Worm (Caenorhabditis elegans): ENCODE data around the gene nspg-3.

The nspg-3 gene

DNA sequence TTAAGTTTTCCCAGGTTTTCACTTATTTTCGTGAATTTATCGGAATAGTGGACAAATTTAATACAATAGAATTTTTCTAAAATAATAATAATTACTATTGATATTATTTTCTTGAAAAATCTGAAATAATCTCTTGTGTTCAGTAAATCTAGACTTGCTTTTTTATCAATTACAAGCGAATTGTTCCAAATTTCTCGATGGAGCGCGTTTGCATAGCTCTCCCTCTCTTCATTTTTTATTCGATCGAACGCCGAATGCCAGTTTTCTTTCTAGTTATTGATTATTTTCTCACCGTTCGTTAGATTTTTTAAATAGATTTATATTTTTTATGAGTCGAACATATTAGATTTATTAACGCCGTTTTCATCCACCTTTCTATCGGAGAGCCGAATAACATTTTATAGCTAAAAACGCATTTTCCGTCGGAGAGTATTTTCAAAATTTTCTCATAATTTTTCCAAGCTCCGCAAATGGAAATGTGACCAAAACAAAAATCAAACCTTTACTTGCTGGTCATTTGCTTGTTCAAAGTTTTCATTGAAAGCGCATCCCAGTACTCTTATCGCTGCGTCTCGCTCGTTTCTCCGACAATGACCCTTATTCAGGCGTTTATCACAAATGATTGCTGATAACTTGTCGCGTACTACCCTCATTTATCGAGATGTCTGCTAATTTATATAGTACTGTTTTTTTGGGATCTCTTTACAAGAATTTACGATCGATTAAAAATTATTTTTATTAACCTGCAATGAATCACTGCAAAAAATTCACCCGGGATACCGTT, 31.3 kb downstream of the nspg-3 start (continued):
- TF ChIP-seq ceh-28 (tag; optimal IDR thresholded peaks at IDR 0.05) (no peak), dmd-6 (GFP tag; IDR thresholded peaks at IDR 0.05) (peak; percentile 44; the same call in 1 of the 2 replicates), nhr-42 (GFP tag; IDR thresholded peaks at IDR 0.05) (no peak), hlh-11 (tag; optimal IDR thresholded peaks at IDR 0.05) (peak; percentile 45), nhr-28 (tag; optimal IDR thresholded peaks at IDR 0.05) (peak; percentile 16), fos-1 (tag; optimal IDR thresholded peaks at IDR 0.05) (no peak), tag-97 (GFP tag; IDR thresholded peaks at IDR 0.05) (no peak)

DNA sequence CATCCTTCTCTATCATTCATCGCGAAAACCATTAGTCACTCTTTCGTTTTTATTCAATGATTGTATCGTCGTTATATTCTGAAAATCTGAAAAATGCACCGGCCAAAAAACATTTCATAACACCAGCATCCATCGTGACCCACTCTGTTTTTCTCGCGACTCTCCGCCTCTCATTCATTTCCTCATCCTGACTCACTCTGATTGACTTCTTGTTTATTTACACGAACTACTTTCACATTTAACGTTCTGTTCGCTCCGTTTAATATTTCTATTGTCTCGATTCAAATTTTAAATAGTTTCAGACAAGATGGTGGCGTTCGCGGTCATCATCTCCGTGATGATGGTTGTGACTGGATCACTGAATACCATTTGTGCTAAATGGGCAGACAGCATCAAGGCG, 31.9 kb downstream of the nspg-3 start, which contains the start of gene C29H12.2:
TSS of gene C29H12.2 (plus strand) at position 297 of the 400 bp plus-strand sequence.
- TF ChIP-seq nhr-237 (tag; optimal IDR thresholded peaks at IDR 0.05) (no peak), hlh-30 (tag; optimal IDR thresholded peaks at IDR 0.05; ENCODE audit: insufficient read depth) (peak; percentile 51), dmd-9 (GFP tag; IDR thresholded peaks at IDR 0.05) (no peak), hlh-11 (tag; optimal IDR thresholded peaks at IDR 0.05) (no peak), madf-9 (GFP tag; conservative IDR thresholded peaks at IDR 0.05) (no peak), F10B5.3 (tag; optimal IDR thresholded peaks at IDR 0.05) (no peak), unc-62 (GFP tag; optimal IDR thresholded peaks at IDR 0.05 in 1 of 2) (peak in 1 of 2 experiments; percentile 94), unc-62 (tag; optimal IDR thresholded peaks at IDR 0.05) (no peak), hmg-1.1 (GFP tag; IDR thresholded peaks at IDR 0.05) (no peak), ceh-20 (GFP tag; IDR thresholded peaks at IDR 0.05) (no peak)

ce11 chrII:6125259-6125658, 33.7 kb downstream of the nspg-3 start, which contains the start of gene rars-2:
Gene rars-2, plus strand, starts transcription at chrII:6125559.
- TF ChIP-seq lin-38 (GFP tag; IDR thresholded peaks at IDR 0.05) (peak; percentile 34; the same call in 1 of the 2 replicates), skn-1 (tag; optimal IDR thresholded peaks at IDR 0.05) (no peak)

DNA sequence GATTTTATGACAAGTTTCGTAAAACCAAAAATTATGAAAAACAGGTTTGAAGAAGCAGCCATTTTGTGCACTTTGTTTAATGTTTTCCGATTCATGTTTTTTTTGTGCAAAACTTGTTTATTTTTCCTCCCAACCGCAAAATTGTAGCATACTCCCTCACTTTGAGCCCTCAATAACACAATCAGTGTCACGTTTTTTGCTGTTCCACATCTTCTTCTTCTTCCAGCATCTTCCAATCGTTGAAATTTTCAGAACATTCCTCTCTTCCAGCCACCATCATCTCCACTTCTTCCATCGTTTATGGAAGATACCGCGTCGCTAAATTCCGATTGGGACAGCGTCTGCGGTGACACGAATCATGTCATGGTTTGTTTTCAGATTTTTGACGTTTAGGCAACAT, 41.0 kb downstream of the nspg-3 start, which contains the start of gene abts-3:
TSS of gene abts-3 (plus strand) at position 301 of the 400 bp plus-strand sequence.
- TF ChIP-seq daf-12 (tag; optimal IDR thresholded peaks at IDR 0.05) (no peak), nhr-6 (tag; optimal IDR thresholded peaks at IDR 0.05) (no peak), nhr-76 (tag; optimal IDR thresholded peaks at IDR 0.05) (no peak), lin-39 (tag; optimal IDR thresholded peaks at IDR 0.05) (no peak), nhr-237 (tag; optimal IDR thresholded peaks at IDR 0.05) (no peak), nhr-111 (GFP tag; optimal IDR thresholded peaks at IDR 0.05) (no peak)

DNA sequence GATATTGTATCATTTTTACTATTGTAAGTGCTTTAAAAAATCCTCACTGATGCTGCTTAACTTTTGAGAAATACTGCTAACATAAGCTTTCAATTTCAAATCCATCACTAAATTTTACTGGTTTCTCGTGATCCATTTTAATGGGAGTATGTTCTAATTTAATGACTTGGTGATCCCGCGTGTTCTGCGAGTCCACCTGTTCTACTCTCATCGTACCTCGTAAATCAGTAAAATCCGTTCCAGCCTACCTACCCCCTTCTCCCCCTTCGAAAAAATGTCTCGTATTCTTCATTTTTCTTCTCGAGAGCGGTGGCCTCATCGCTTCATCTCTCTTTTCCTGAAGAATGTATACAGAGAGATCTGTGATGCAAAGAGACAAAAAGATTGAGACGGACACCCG, 44.0 kb downstream of the nspg-3 start:
- TF ChIP-seq nhr-42 (GFP tag; IDR thresholded peaks at IDR 0.05) (no peak), lin-1 (GFP tag; IDR thresholded peaks at IDR 0.05) (no peak), unc-62 (GFP tag; optimal IDR thresholded peaks at IDR 0.05 in 1 of 2) (peak in 1 of 2 experiments; percentile 90), unc-62 (tag; optimal IDR thresholded peaks at IDR 0.05) (no peak)

DNA sequence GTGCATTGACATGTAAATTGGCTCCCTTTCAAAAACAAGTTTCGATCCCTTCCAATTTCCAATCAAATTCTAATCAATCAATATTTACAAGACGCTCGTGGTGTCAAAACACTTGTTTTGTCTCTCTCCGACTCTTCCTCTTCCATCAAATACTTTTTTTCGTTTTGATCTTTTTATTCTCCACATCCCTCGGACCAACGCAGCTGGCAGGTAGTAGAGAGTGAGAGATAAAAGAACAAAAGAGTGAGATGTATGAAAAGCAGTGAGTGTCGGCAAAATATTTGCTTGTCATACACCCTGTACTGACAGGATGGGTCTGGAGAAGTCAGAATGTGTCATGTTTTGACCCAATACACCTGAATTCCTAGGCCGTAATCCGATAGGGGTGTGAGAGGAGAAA, 45.1 kb downstream of the nspg-3 start:
- TF ChIP-seq ztf-11 (tag; optimal IDR thresholded peaks at IDR 0.05) (no peak), daf-16 (GFP tag; optimal IDR thresholded peaks at IDR 0.05) (peak in 1 of 2 experiments; percentile 63), daf-16 (tag; optimal IDR thresholded peaks at IDR 0.05) (no peak), nhr-102 (tag; optimal IDR thresholded peaks at IDR 0.05) (no peak), F10B5.3 (tag; optimal IDR thresholded peaks at IDR 0.05) (no peak), ceh-62 (tag; optimal IDR thresholded peaks at IDR 0.05) (no peak), lin-38 (GFP tag; IDR thresholded peaks at IDR 0.05) (no peak), Y105C5A.15 (GFP tag; IDR thresholded peaks at IDR 0.05) (no peak), egl-43 (GFP tag; IDR thresholded peaks at IDR 0.05) (no peak), pqm-1 (tag; optimal IDR thresholded peaks at IDR 0.05) (no peak), nhr-10 (tag; optimal IDR thresholded peaks at IDR 0.05) (no peak), lin-15B (tag; optimal IDR thresholded peaks at IDR 0.05) (no peak), spr-1 (tag; optimal IDR thresholded peaks at IDR 0.05) (no peak), nhr-6 (tag; optimal IDR thresholded peaks at IDR 0.05) (no peak), unc-130 (GFP tag; optimal IDR thresholded peaks at IDR 0.05) (no peak), Y48G9A.11 (GFP tag; IDR thresholded peaks at IDR 0.05) (no peak), hlh-11 (tag; optimal IDR thresholded peaks at IDR 0.05) (peak; percentile 17), snpc-1.2 (GFP tag; IDR thresholded peaks at IDR 0.05) (no peak), mep-1 (tag; optimal IDR thresholded peaks at IDR 0.05) (no peak)
